Fruit fly (Drosophila melanogaster): Measurements from ENCODE around the gene CG4382.

DNA sequence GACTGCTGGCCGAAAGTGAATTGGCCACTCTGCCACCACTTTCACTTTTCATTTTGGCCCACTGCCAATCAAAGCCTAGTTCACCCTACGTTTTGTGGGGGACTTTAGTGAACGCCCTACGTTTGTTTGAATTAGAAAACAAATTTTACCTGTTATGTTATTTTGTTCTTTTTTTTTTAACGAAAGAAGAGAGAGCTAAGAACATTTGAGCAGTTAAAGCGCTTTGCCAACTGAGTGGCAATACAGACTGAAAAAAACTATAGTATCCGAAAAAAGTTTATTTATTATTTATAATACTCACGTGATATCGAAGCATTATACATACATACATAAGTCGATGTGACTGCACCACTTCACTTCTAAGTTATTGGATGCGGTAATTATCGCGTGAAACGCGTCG lies 17.2 kb upstream of the CG4382 start:
- no peak for TF ChIP-seq CTCF (optimal IDR thresholded peaks at IDR 0.05)
- no peak for TF ChIP-seq CG8478 (optimal IDR thresholded peaks at IDR 0.05)

Data from S2 (cell line).